Worm (Caenorhabditis elegans) whole organism, L3 larva: Measurements from ENCODE around the gene pxf-1.

Experiments
- R02D3.7 ChIP-seq: fragments of 150-350 bp; optimal IDR thresholded peaks from 2 replicates; lab custom pipeline; 2014; ENCODE audit warnings: missing biosample characterization, missing genetic modification characterization
- ZK546.5 ChIP-seq: sonication (generic microtip); optimal IDR thresholded peaks from 2 replicates; lab custom pipeline; 2017; ENCODE audit warnings: missing biosample characterization, missing genetic modification characterization
- aly-2 ChIP-seq: fragments of 150-350 bp; optimal IDR thresholded peaks from 2 replicates; lab custom pipeline; 2014; ENCODE audit warnings: missing biosample characterization, missing genetic modification characterization
- ama-1 ChIP-seq: fragments of 150-350 bp; optimal IDR thresholded peaks from 2 replicates; lab custom pipeline; 2018
- egl-27 ChIP-seq: sonication (generic microtip); optimal IDR thresholded peaks from 4 replicates; lab custom pipeline; 2017; ENCODE audit warnings: missing biosample characterization, missing genetic modification reagents, missing genetic modification characterization
- egl-5 ChIP-seq: fragments of 150-350 bp; optimal IDR thresholded peaks from 2 replicates; lab custom pipeline; 2017; ENCODE audit warnings: missing biosample characterization, missing genetic modification reagents, missing genetic modification characterization, inconsistent platforms
- elt-1 ChIP-seq: fragments of 150-350 bp; optimal IDR thresholded peaks from 2 replicates; lab custom pipeline; 2014; ENCODE audit warnings: missing biosample characterization, missing genetic modification characterization
- elt-2 ChIP-seq: sonication (generic microtip); optimal IDR thresholded peaks from 2 replicates; lab custom pipeline; 2016; ENCODE audit warnings: missing genetic modification reagents, mild to moderate bottlenecking, missing genetic modification characterization, missing compliant biosample characterization
- elt-3 ChIP-seq, 3 experiments: fragments of 150-350 bp in 1 of 3; sonication (generic microtip) in 2 of 3; optimal IDR thresholded peaks; 2 replicates in 2 of 3; 4 replicates in 1 of 3; lab custom pipeline; 2014 to 2017; ENCODE audit warnings: missing biosample characterization in 3 of 3, missing genetic modification characterization in 3 of 3
- eor-1 ChIP-seq, 2 experiments: fragments of 150-350 bp; optimal IDR thresholded peaks; 2 replicates each; lab custom pipeline; 2014 to 2018; ENCODE audit warnings: missing biosample characterization in 2 of 2, missing genetic modification characterization in 2 of 2
- fkh-10 ChIP-seq: sonication (generic microtip); optimal IDR thresholded peaks from 2 replicates; lab custom pipeline; 2017; ENCODE audit warnings: missing biosample characterization, missing genetic modification reagents, missing genetic modification characterization
- fkh-2 ChIP-seq: fragments of 150-350 bp; optimal IDR thresholded peaks from 2 replicates; lab custom pipeline; 2014; ENCODE audit warnings: missing biosample characterization, missing genetic modification reagents, missing genetic modification characterization
- fos-1 ChIP-seq: fragments of 150-350 bp; optimal IDR thresholded peaks from 2 replicates; lab custom pipeline; 2014; ENCODE audit warnings: missing biosample characterization, missing genetic modification characterization
- jun-1 ChIP-seq: fragments of 150-350 bp; optimal IDR thresholded peaks from 2 replicates; lab custom pipeline; 2014; ENCODE audit warnings: missing biosample characterization, missing genetic modification reagents, missing genetic modification characterization
- lin-15B ChIP-seq: fragments of 150-350 bp; optimal IDR thresholded peaks from 2 replicates; lab custom pipeline; 2014; ENCODE audit warnings: missing biosample characterization, missing genetic modification characterization
- lin-39 ChIP-seq: fragments of 150-350 bp; optimal IDR thresholded peaks from 2 replicates; lab custom pipeline; 2018; ENCODE audit warnings: missing biosample characterization, missing genetic modification reagents, missing genetic modification characterization
- lsy-12 ChIP-seq: sonication (generic microtip); optimal IDR thresholded peaks from 2 replicates; lab custom pipeline; 2016; ENCODE audit warnings: mild to moderate bottlenecking, missing genetic modification characterization, missing compliant biosample characterization
- mdl-1 ChIP-seq: fragments of 150-350 bp; optimal IDR thresholded peaks from 2 replicates; lab custom pipeline; 2014; ENCODE audit warnings: missing biosample characterization, missing genetic modification characterization
- mml-1 ChIP-seq: fragments of 150-350 bp; sonication (generic microtip); optimal IDR thresholded peaks from 3 replicates; lab custom pipeline; 2014; ENCODE audit warnings: missing biosample characterization, missing genetic modification characterization
- nfya-1 ChIP-seq: sonication (generic microtip); optimal IDR thresholded peaks from 2 replicates; lab custom pipeline; 2017; ENCODE audit warnings: missing genetic modification characterization, mild to moderate bottlenecking, missing compliant biosample characterization, antibody characterized with exemption, moderate library complexity; ENCODE audit not compliant: insufficient read depth
- nhr-23 ChIP-seq: fragments of 150-350 bp; optimal IDR thresholded peaks from 2 replicates; lab custom pipeline; 2014; ENCODE audit warnings: missing biosample characterization, missing genetic modification reagents, missing genetic modification characterization
- nhr-43 ChIP-seq: sonication (generic microtip); optimal IDR thresholded peaks from 2 replicates; lab custom pipeline; 2016; ENCODE audit warnings: mild to moderate bottlenecking, missing genetic modification characterization, missing compliant biosample characterization; ENCODE audit not compliant: poor library complexity, severe bottlenecking
- pha-4 ChIP-seq: fragments of 150-350 bp; optimal IDR thresholded peaks from 2 replicates; lab custom pipeline; 2014; ENCODE audit warnings: missing biosample characterization, missing genetic modification reagents, missing genetic modification characterization
- pqm-1 ChIP-seq: fragments of 150-350 bp; optimal IDR thresholded peaks from 2 replicates; lab custom pipeline; 2017; ENCODE audit warnings: missing biosample characterization, missing genetic modification characterization, inconsistent platforms
- sea-2 ChIP-seq: fragments of 150-350 bp; sonication (generic microtip); optimal IDR thresholded peaks from 4 replicates; lab custom pipeline; 2014; ENCODE audit warnings: missing biosample characterization, missing genetic modification reagents, missing genetic modification characterization
- skn-1 ChIP-seq: fragments of 150-350 bp; optimal IDR thresholded peaks from 2 replicates; lab custom pipeline; 2014; ENCODE audit warnings: missing biosample characterization, missing genetic modification characterization
- snpc-4 ChIP-seq: fragments of 150-350 bp; optimal IDR thresholded peaks from 2 replicates; lab custom pipeline; 2014; ENCODE audit warnings: missing biosample characterization, missing genetic modification characterization
- tbx-2 ChIP-seq: sonication (generic microtip); optimal IDR thresholded peaks from 2 replicates; lab custom pipeline; 2016; ENCODE audit warnings: mild to moderate bottlenecking, missing genetic modification characterization, missing compliant biosample characterization
- unc-39 ChIP-seq: sonication (generic microtip); optimal IDR thresholded peaks from 4 replicates; lab custom pipeline; 2017; ENCODE audit warnings: missing biosample characterization, missing genetic modification characterization
- unc-62 ChIP-seq: fragments of 150-350 bp; sonication (generic microtip); optimal IDR thresholded peaks from 4 replicates; lab custom pipeline; 2014; ENCODE audit warnings: missing biosample characterization, missing genetic modification reagents, missing genetic modification characterization
- zag-1 ChIP-seq: fragments of 150-350 bp; optimal IDR thresholded peaks from 2 replicates; lab custom pipeline; 2014; ENCODE audit warnings: missing biosample characterization, missing genetic modification characterization
- ztf-4 ChIP-seq: fragments of 150-350 bp; optimal IDR thresholded peaks from 2 replicates; lab custom pipeline; 2014; ENCODE audit warnings: missing biosample characterization, missing genetic modification characterization

Gene pxf-1

DNA sequence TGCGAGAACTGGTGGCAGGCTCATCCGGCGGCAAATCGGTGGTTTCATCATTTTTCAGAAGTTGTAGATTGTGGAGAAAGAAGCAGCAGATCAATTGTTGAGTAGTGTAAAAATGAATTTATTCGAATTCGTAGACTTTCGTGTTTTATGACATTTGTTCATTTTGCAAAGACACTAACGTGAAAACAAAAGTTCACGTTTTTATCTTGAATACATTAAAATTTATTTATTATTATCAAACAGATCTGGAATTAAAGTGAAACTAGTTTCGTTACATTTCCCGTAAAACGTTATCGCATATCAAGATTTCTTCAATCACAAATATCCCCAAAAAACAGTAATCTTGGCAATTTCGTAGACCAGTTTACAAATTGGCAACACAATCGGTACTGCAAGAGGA is 27.3 kb downstream of the pxf-1 start, which contains the start of gene T14G10.8:
Gene T14G10.8, minus strand, starts transcription at position 101 of the 400 bp plus-strand sequence.
- TF ChIP-seq lsy-12 (tag; lab: Kevin White, UChicago) (no peak), ztf-4 (no peak), pqm-1 (tag; lab: Kevin White, UChicago) (no peak), fkh-2 (tag; lab: Kevin White, UChicago) (no peak), tbx-2 (tag; lab: Kevin White, UChicago) (no peak), elt-2 (tag; lab: Kevin White, UChicago) (no peak), pha-4 (tag; lab: Kevin White, UChicago) (no peak), unc-62 (GFP tag; lab: Kevin White, UChicago) (no peak), R02D3.7 (no peak), skn-1 (tag; lab: Kevin White, UChicago) (no peak), jun-1 (tag; lab: Kevin White, UChicago) (no peak), lin-15B (tag; lab: Kevin White, UChicago) (no peak), fos-1 (tag; lab: Kevin White, UChicago) (no peak), egl-5 (tag; lab: Kevin White, UChicago) (no peak), elt-3 (tag; optimal IDR thresholded peaks at IDR 0.05; lab: Kevin White, UChicago) (no peak), ZK546.5 (tag; lab: Kevin White, UChicago) (no peak), mml-1 (tag; lab: Kevin White, UChicago) (no peak), sea-2 (GFP tag; lab: Kevin White, UChicago) (no peak)
- TF ChIP-seq, all 47 proteins: peak for 0

DNA sequence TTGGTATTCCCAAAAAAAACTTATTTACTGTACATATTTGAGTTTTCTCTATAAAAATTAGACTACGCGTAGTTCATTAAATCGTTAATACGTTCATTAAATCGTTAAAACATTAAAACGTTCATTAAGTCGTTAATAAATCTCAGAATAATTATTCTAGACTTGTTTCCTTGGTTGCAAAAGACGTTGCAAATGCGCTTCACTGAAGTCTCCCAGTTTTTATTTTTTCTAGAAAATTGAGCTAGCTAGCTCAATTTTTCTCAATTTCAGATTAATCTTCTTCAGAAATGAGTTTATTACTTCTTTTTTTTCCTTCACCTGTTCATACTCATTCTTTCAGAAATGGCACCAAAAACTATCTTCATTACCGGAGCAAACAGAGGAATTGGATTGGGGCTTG is 29.2 kb downstream of the pxf-1 start:
- TF ChIP-seq nhr-23 (tag; lab: Kevin White, UChicago): no peak
- TF ChIP-seq unc-62 (GFP tag; lab: Kevin White, UChicago): no peak
- no peak for TF ChIP-seq jun-1 (tag; lab: Kevin White, UChicago)
- no peak for TF ChIP-seq lsy-12 (tag; lab: Kevin White, UChicago)
- no peak for TF ChIP-seq lin-39 (tag; lab: Kevin White, UChicago)
- TF ChIP-seq mdl-1 (tag; lab: Kevin White, UChicago): no peak
- TF ChIP-seq nfya-1 (tag; lab: Kevin White, UChicago): no peak
- TF ChIP-seq unc-39: no peak
- no peak for TF ChIP-seq zag-1 (tag; lab: Kevin White, UChicago)
- no peak for TF ChIP-seq ztf-4
- no peak for TF ChIP-seq aly-2 (tag; lab: Kevin White, UChicago)
- TF ChIP-seq fkh-10 (GFP tag; lab: Kevin White, UChicago): no peak
- no peak for TF ChIP-seq elt-1 (tag; lab: Kevin White, UChicago)
- TF ChIP-seq nhr-43 (tag; lab: Kevin White, UChicago): no peak
- no peak for TF ChIP-seq skn-1 (tag; lab: Kevin White, UChicago)
- TF ChIP-seq fkh-2 (tag; lab: Kevin White, UChicago): no peak
- no peak for TF ChIP-seq pha-4 (tag; lab: Kevin White, UChicago)

DNA sequence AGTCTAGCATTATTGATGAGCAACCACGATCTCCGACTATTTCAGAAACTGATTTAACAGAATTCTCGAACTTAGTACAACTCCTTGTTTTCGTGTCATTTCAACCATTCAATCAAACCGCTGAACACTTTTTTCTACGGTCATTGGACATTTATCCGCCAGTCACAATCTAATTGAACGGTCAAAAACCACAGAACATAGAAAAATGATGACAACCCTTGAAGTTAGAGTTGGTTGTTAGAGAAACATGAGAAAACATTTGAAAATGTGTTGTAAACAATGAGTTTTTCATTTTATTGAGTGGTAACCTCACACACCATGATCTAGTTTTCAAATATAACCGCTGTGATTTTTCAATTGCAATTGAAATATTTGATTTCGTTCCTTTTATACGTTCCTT is 29.7 kb downstream of the pxf-1 start:
- TF ChIP-seq mdl-1 (tag; lab: Kevin White, UChicago) (no peak), fkh-2 (tag; lab: Kevin White, UChicago) (no peak), snpc-4 (tag; lab: Kevin White, UChicago) (no peak), mml-1 (tag; lab: Kevin White, UChicago) (no peak), R02D3.7 (no peak), sea-2 (GFP tag; lab: Kevin White, UChicago) (no peak), pqm-1 (tag; lab: Kevin White, UChicago) (no peak)

DNA sequence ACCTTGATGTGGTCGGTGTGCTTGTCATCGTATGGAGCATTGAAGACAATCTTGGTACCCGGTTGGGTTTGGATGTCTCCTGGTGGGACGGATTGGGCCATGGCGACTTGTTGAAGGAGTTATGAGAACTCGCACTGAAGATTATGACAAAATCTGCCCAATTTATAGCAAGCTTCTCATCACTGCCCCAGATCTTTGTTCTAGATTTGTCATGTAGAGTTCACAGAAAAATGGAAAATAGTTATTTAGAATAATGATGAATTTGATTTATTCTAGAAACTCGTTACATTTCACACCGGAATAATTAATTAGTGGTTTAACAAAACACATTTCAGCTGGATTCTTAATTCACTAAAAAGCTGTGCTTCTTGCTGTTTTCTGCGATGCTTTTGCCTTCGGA is 30.5 kb downstream of the pxf-1 start, which contains the start of gene msp-38:
Gene msp-38, minus strand, starts transcription at position 101 of the 400 bp plus-strand sequence.
- TF ChIP-seq mdl-1 (tag; lab: Kevin White, UChicago): no peak
- no peak for TF ChIP-seq elt-3 (tag; optimal IDR thresholded peaks at IDR 0.05; lab: Kevin White, UChicago)
- TF ChIP-seq egl-27 (tag; lab: Kevin White, UChicago): no peak
- no peak for TF ChIP-seq mml-1 (tag; lab: Kevin White, UChicago)
- TF ChIP-seq elt-2 (tag; lab: Kevin White, UChicago): no peak
- TF ChIP-seq eor-1 (tag; optimal IDR thresholded peaks at IDR 0.05; lab: Kevin White, UChicago): no peak
- no peak for TF ChIP-seq ama-1
